Worm (Caenorhabditis elegans): ENCODE data around the gene sru-21.

sru-21 gene

DNA sequence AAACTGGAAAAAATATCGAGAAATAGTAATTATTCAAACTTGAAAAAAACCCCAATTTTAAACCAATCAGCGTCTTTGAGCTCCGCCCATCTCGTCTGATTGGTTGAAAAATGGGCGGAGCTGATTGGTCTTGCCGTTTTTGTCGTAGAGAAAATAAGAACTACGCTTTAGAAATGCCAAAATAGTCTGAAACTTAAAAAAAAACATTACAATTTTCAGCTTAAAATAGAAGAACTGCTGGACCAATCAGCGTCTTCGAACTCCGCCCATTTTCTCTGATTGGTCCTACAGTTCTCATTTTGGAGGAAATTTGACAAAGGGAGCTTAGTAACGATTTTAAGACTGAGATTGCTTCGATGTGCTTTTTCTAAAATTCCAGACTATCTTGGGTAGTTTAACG is 52.9 kb downstream of the sru-21 start:
- no peak for TF ChIP-seq unc-120 (tag; optimal IDR thresholded peaks at IDR 0.05; ENCODE audit: poor library complexity, severe bottlenecking)
- no peak for TF ChIP-seq mls-2 (tag; optimal IDR thresholded peaks at IDR 0.05)
- TF ChIP-seq pha-4 (tag; optimal IDR thresholded peaks at IDR 0.05) = no peak
- no peak for TF ChIP-seq hlh-1 (tag; optimal IDR thresholded peaks at IDR 0.05)
- TF ChIP-seq blmp-1 (tag; optimal IDR thresholded peaks at IDR 0.05) = no peak
- no peak for TF ChIP-seq ces-1 (GFP tag; optimal IDR thresholded peaks at IDR 0.05)
- TF ChIP-seq ceh-83 (GFP tag; optimal IDR thresholded peaks at IDR 0.05) = no peak
- no peak for TF ChIP-seq mep-1 (tag; optimal IDR thresholded peaks at IDR 0.05)
- no peak for TF ChIP-seq sptf-1 (tag; optimal IDR thresholded peaks at IDR 0.05)
- no peak for TF ChIP-seq ceh-39 (tag; optimal IDR thresholded peaks at IDR 0.05)
- no peak for TF ChIP-seq snpc-4 (tag; optimal IDR thresholded peaks at IDR 0.05)
- TF ChIP-seq unc-39 (tag; optimal IDR thresholded peaks at IDR 0.05) = no peak
- TF ChIP-seq flh-1 (GFP tag; optimal IDR thresholded peaks at IDR 0.05) = no peak
- TF ChIP-seq nhr-2 (tag; optimal IDR thresholded peaks at IDR 0.05) = no peak
- no peak for TF ChIP-seq ztf-11 (tag; optimal IDR thresholded peaks at IDR 0.05)
- TF ChIP-seq ham-2 (GFP tag; optimal IDR thresholded peaks at IDR 0.05) = no peak
- no peak for TF ChIP-seq elt-1 (tag; optimal IDR thresholded peaks at IDR 0.05; ENCODE audit: borderline replicate concordance, insufficient read depth)
- TF ChIP-seq nhr-76 (tag; optimal IDR thresholded peaks at IDR 0.05) = no peak
- no peak for TF ChIP-seq drap-1 (GFP tag; optimal IDR thresholded peaks at IDR 0.05)
